Fruit fly (Drosophila melanogaster): ENCODE results near the gene CG6966.

DNA sequence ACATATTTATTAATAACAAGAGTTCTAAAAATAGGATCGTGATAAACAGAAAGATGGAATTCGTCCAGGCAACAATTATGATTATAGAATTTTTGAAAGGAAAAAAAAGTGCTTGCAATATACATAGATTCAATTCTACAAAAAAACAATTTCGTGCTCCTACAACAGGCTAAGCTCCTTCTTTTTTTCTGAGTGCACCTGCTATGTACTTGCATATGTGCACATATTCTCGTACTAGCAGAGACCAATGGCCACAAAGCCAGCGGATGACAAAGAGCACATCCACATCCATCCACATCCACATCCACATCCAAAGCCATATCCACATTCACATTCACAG is 5.5 kb downstream of the CG6966 start:
- TF ChIP-seq CG6276 (GFP tag; optimal IDR thresholded peaks at IDR 0.05): peak; percentile 2
- TF ChIP-seq spab (GFP tag; optimal IDR thresholded peaks at IDR 0.05): peak; percentile 67
- TF ChIP-seq Smox (GFP tag; optimal IDR thresholded peaks at IDR 0.05): peak; percentile 26
- no peak for TF ChIP-seq CG16779 (tag; optimal IDR thresholded peaks at IDR 0.05)
- peak; percentile 54 for TF ChIP-seq topi (GFP tag; optimal IDR thresholded peaks at IDR 0.05)
- TF ChIP-seq acj6 (GFP tag; optimal IDR thresholded peaks at IDR 0.05): peak; percentile 79
- TF ChIP-seq Blimp-1 (GFP tag; optimal IDR thresholded peaks at IDR 0.05): no peak
- peak; percentile 77 for TF ChIP-seq achi (GFP tag; optimal IDR thresholded peaks at IDR 0.05)
- peak; percentile 76 for TF ChIP-seq pdm3 (GFP tag; optimal IDR thresholded peaks at IDR 0.05)
- TF ChIP-seq Lpt (GFP tag; optimal IDR thresholded peaks at IDR 0.05): no peak
